Fruit fly (Drosophila melanogaster) whole organism, wandering third instar larva: Measurements from ENCODE around the gene Rbp4.

Source experiments
- Abd-B ChIP-seq: fragments of >200 bp; optimal IDR thresholded peaks from 2 replicates; lab custom pipeline; 2017; ENCODE audit warnings: missing biosample characterization, missing genetic modification characterization
- CG32264 ChIP-seq: fragments of 200-800 bp; sonication (Bioruptor generic); optimal IDR thresholded peaks from 2 replicates; lab custom pipeline; 2016; ENCODE audit warnings: missing biosample characterization, missing genetic modification characterization
- CG9705 ChIP-seq: fragments of 200-800 bp; sonication (Bioruptor generic); optimal IDR thresholded peaks from 2 replicates; lab custom pipeline; 2018; ENCODE audit warnings: missing biosample characterization, mild to moderate bottlenecking, missing genetic modification characterization
- CrebA ChIP-seq: fragments of 200-800 bp; sonication (Bioruptor generic); optimal IDR thresholded peaks from 2 replicates; lab custom pipeline; 2016; ENCODE audit warnings: missing biosample characterization, mild to moderate bottlenecking, missing genetic modification characterization, borderline replicate concordance
- Dfd ChIP-seq: fragments of >200 bp; optimal IDR thresholded peaks from 2 replicates; lab custom pipeline; 2017; ENCODE audit warnings: missing biosample characterization, missing genetic modification characterization
- Dif ChIP-seq: fragments of 200-275, 200-300 bp; sonication (Bioruptor generic); optimal IDR thresholded peaks from 2 replicates; lab custom pipeline; 2018; ENCODE audit warnings: missing biosample characterization, missing genetic modification characterization; ENCODE audit not compliant: partially characterized antibody
- GATAd ChIP-seq: sonication (Bioruptor generic); optimal IDR thresholded peaks from 2 replicates; lab custom pipeline; 2016; ENCODE audit warnings: missing biosample characterization, missing genetic modification characterization
- HLH106 ChIP-seq: fragments of 200-800 bp; optimal IDR thresholded peaks from 3 replicates; lab custom pipeline; 2019; ENCODE audit warnings: missing biosample characterization, mild to moderate bottlenecking, missing genetic modification characterization, moderate library complexity
- Hnf4 ChIP-seq: fragments of 200-800 bp; sonication (Bioruptor generic); optimal IDR thresholded peaks from 2 replicates; lab custom pipeline; 2016; ENCODE audit warnings: missing biosample characterization, mild to moderate bottlenecking, missing genetic modification characterization
- Hr78 ChIP-seq: fragments of >200 bp; optimal IDR thresholded peaks from 2 replicates; lab custom pipeline; 2017; ENCODE audit warnings: missing biosample characterization, missing genetic modification characterization
- Hr83 ChIP-seq: fragments of 200-300 bp; sonication (Bioruptor generic); optimal IDR thresholded peaks from 2 replicates; lab custom pipeline; 2016; ENCODE audit warnings: missing biosample characterization, mild to moderate bottlenecking, missing genetic modification characterization, moderate library complexity; ENCODE audit not compliant: poor library complexity, severe bottlenecking
- Jra ChIP-seq: sonication (Bioruptor generic); optimal IDR thresholded peaks from 2 replicates; lab custom pipeline; 2016; ENCODE audit warnings: missing biosample characterization, missing genetic modification characterization
- Myc ChIP-seq: fragments of >200 bp; optimal IDR thresholded peaks from 2 replicates; lab custom pipeline; 2017
- N ChIP-seq: fragments of >200 bp; optimal IDR thresholded peaks from 2 replicates; lab custom pipeline; 2018; ENCODE audit warnings: missing biosample characterization, missing external identifiers, missing genetic modification characterization
- OdsH ChIP-seq: fragments of 200-800 bp; sonication (Bioruptor generic); optimal IDR thresholded peaks from 2 replicates; lab custom pipeline; 2016; ENCODE audit warnings: missing biosample characterization, mild to moderate bottlenecking, missing genetic modification characterization
- Vsx2 ChIP-seq: fragments of 200-300, 225-300 bp; sonication (Bioruptor generic); optimal IDR thresholded peaks from 2 replicates; lab custom pipeline; 2018; ENCODE audit warnings: missing biosample characterization, missing genetic modification characterization; ENCODE audit not compliant: partially characterized antibody
- br ChIP-seq: fragments of 200-800 bp; sonication (Bioruptor generic); optimal IDR thresholded peaks from 2 replicates; lab custom pipeline; 2016; ENCODE audit warnings: missing biosample characterization, missing genetic modification characterization
- brk ChIP-seq: fragments of 200-800 bp; sonication (Bioruptor generic); optimal IDR thresholded peaks from 2 replicates; lab custom pipeline; 2016; ENCODE audit warnings: missing biosample characterization, mild to moderate bottlenecking, missing genetic modification characterization
- dl ChIP-seq, 2 experiments: fragments of 175-275, 200-275 bp in 1 of 2; fragments of 200-275 bp in 1 of 2; sonication (Bioruptor generic); optimal IDR thresholded peaks; lab custom pipeline; 2018; ENCODE audit warnings: mild to moderate bottlenecking in 2 of 2, missing biosample characterization in 2 of 2, missing genetic modification characterization in 2 of 2, moderate library complexity in 2 of 2; ENCODE audit not compliant: partially characterized antibody in 2 of 2, insufficient read depth in 1 of 2
- dmrt93B ChIP-seq: fragments of 200-800 bp; sonication (Bioruptor generic); optimal IDR thresholded peaks from 2 replicates; lab custom pipeline; 2018; ENCODE audit warnings: missing biosample characterization, mild to moderate bottlenecking, missing genetic modification characterization
- ey ChIP-seq: fragments of 200-800 bp; sonication (Bioruptor generic); optimal IDR thresholded peaks from 2 replicates; lab custom pipeline; 2016; ENCODE audit warnings: missing biosample characterization, missing genetic modification characterization
- foxo ChIP-seq, 2 experiments: fragments of 200-800 bp; sonication (Bioruptor generic); optimal IDR thresholded peaks; 2 replicates in 1 of 2; 3 replicates in 1 of 2; lab custom pipeline; 2016 to 2017; ENCODE audit warnings: missing biosample characterization in 2 of 2, missing genetic modification characterization in 2 of 2
- fru ChIP-seq: fragments of 200-800 bp; sonication (Bioruptor generic); optimal IDR thresholded peaks from 3 replicates; lab custom pipeline; 2016; ENCODE audit warnings: missing biosample characterization, mild to moderate bottlenecking, missing genetic modification characterization
- jim ChIP-seq: fragments of 175-275, 200-325 bp; sonication (Bioruptor generic); optimal IDR thresholded peaks from 2 replicates; lab custom pipeline; 2016; ENCODE audit warnings: missing biosample characterization, mild to moderate bottlenecking, missing genetic modification characterization
- lola ChIP-seq: fragments of >200 bp; optimal IDR thresholded peaks from 2 replicates; lab custom pipeline; 2017; ENCODE audit warnings: missing biosample characterization, missing genetic modification characterization
- pan ChIP-seq: fragments of >200 bp; optimal IDR thresholded peaks from 2 replicates; lab custom pipeline; 2017
- psq ChIP-seq: fragments of 200-800 bp; sonication (Bioruptor generic); optimal IDR thresholded peaks from 3 replicates; lab custom pipeline; 2017; ENCODE audit warnings: missing biosample characterization, mild to moderate bottlenecking, missing genetic modification characterization, moderate library complexity
- rgr ChIP-seq: fragments of 200-800 bp; sonication (Bioruptor generic); optimal IDR thresholded peaks from 3 replicates; lab custom pipeline; 2016; ENCODE audit warnings: missing biosample characterization, mild to moderate bottlenecking, missing genetic modification characterization
- sage ChIP-seq: fragments of 200-800 bp; sonication (Bioruptor generic); optimal IDR thresholded peaks from 2 replicates; lab custom pipeline; 2016; ENCODE audit warnings: missing biosample characterization, mild to moderate bottlenecking, missing genetic modification characterization
- sv ChIP-seq: fragments of 200-800 bp; sonication (Bioruptor generic); optimal IDR thresholded peaks from 3 replicates; lab custom pipeline; 2016; ENCODE audit warnings: missing biosample characterization, missing genetic modification characterization
- tai ChIP-seq: sonication (Bioruptor generic); optimal IDR thresholded peaks from 2 replicates; lab custom pipeline; 2016; ENCODE audit warnings: missing biosample characterization, missing genetic modification characterization
- usp ChIP-seq: fragments of >200 bp; optimal IDR thresholded peaks from 2 replicates; lab custom pipeline; 2017; ENCODE audit warnings: missing biosample characterization, missing genetic modification characterization

Rbp4 gene

DNA sequence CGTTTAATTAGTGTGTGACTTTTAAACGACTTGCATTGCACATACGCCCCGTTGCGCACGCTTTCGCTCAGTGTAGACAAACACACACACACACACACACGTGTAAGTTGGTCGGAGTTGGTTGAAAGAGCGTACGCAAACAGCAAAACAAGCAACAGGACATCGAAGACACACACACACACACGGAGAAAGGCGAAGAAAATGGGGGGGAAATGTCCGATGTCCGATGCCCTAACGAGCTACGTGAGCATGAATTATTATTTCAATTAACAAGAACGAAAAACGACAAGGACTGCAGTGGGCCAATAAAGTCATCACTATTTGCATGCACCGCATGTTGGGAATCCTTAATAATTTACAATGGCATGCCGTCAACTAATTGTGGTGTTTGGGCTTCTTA is 39.0 kb downstream of the Rbp4 start:
- TF ChIP-seq Vsx2 (GFP tag; lab: Kevin White, UChicago) (no peak), Myc (lab: Kevin White, UChicago) (no peak), brk (GFP tag; lab: Kevin White, UChicago) (no peak), Hnf4 (GFP tag; lab: Kevin White, UChicago) (no peak), sv (GFP tag; lab: Kevin White, UChicago) (no peak), OdsH (GFP tag; lab: Kevin White, UChicago) (no peak), dl (GFP tag; optimal IDR thresholded peaks at IDR 0.05; lab: Kevin White, UChicago; ENCODE audit: insufficient read depth in 1 of 2, partially characterized antibody in 2 of 2) (no peak), ey (GFP tag; lab: Kevin White, UChicago) (no peak), Abd-B (GFP tag; lab: Kevin White, UChicago) (no peak), pan (lab: Kevin White, UChicago) (no peak), Hr83 (GFP tag; lab: Kevin White, UChicago) (no peak), Dif (GFP tag; lab: Kevin White, UChicago) (no peak), jim (no peak), N (no peak), foxo (GFP tag; optimal IDR thresholded peaks at IDR 0.05; lab: Kevin White, UChicago) (no peak)

dm6 chr3R:13615617-13616016 is 40.6 kb downstream of the Rbp4 start, which contains the start of gene CG9269:
Gene CG9269, plus strand, starts transcription at chr3R:13615917.
- TF ChIP-seq Jra (GFP tag; lab: Kevin White, UChicago), result no peak
- no peak for TF ChIP-seq Hnf4 (GFP tag; lab: Kevin White, UChicago)
- no peak for TF ChIP-seq HLH106 (tag; lab: Kevin White, UChicago)
- no peak for TF ChIP-seq GATAd (GFP tag; lab: Kevin White, UChicago)
- no peak for TF ChIP-seq dmrt93B
- no peak for TF ChIP-seq Dfd (GFP tag; lab: Kevin White, UChicago)
- TF ChIP-seq CG9705 (GFP tag; lab: Kevin White, UChicago), result no peak
- TF ChIP-seq jim, result no peak
- TF ChIP-seq tai (GFP tag; lab: Kevin White, UChicago), result no peak
- TF ChIP-seq brk (GFP tag; lab: Kevin White, UChicago), result no peak
- TF ChIP-seq fru (GFP tag; lab: Kevin White, UChicago), result no peak
- TF ChIP-seq psq, result no peak
- TF ChIP-seq lola (GFP tag; lab: Kevin White, UChicago), result no peak
- TF ChIP-seq CrebA, result no peak
- no peak for TF ChIP-seq sage (GFP tag; lab: Kevin White, UChicago)
- TF ChIP-seq rgr, result no peak
- TF ChIP-seq Hr78, result no peak
- TF ChIP-seq OdsH (GFP tag; lab: Kevin White, UChicago), result no peak
- TF ChIP-seq Vsx2 (GFP tag; lab: Kevin White, UChicago), result no peak

DNA sequence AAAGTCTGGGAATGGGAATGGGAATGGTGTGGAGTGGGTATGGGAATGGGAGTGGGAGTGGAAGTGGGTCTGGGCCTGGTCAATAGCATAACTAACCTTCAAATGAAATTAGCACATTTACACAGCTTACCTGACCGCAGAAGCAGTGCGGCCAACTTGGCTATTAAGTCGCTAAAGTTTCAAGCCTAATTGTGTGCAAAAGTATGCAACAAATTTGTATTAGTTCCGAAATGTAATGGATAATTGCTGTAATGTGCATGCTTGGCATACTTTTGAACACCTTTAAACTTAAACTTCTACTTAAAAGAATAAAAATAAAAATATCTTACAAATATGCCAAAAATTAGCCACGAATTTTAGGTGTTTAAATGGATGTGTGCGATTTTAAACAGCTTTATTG is 41.2 kb downstream of the Rbp4 start:
- TF ChIP-seq GATAd (GFP tag; lab: Kevin White, UChicago) (no peak), lola (GFP tag; lab: Kevin White, UChicago) (no peak), ey (GFP tag; lab: Kevin White, UChicago) (no peak), dl (GFP tag; optimal IDR thresholded peaks at IDR 0.05; lab: Kevin White, UChicago; ENCODE audit: insufficient read depth in 1 of 2, partially characterized antibody in 2 of 2) (no peak), Abd-B (GFP tag; lab: Kevin White, UChicago) (no peak), pan (lab: Kevin White, UChicago) (no peak), Hnf4 (GFP tag; lab: Kevin White, UChicago) (no peak)
- TF ChIP-seq, all 38 proteins: peak for 0

dm6 chr3R:13612333-13612732 is 43.9 kb downstream of the Rbp4 start, which contains the start of gene CG9757:
Gene CG9757, minus strand, starts transcription at chr3R:13612433.
- TF ChIP-seq CG32264 (GFP tag; lab: Kevin White, UChicago) (no peak), br (no peak), pan (lab: Kevin White, UChicago) (no peak), fru (GFP tag; lab: Kevin White, UChicago) (no peak), Hr83 (GFP tag; lab: Kevin White, UChicago) (no peak), usp (GFP tag; lab: Kevin White, UChicago) (no peak)
